Worm (Caenorhabditis elegans) whole organism, young adult: ENCODE measurements around the gene trpp-9.

ENCODE experiments used
- B0019.2 ChIP-seq: fragments of 200-800 bp; sonication (Bioruptor generic); conservative IDR thresholded peaks from 2 replicates; pipeline ENCODE4 v1.3.6; 2022; ENCODE audit warnings: missing genetic modification reagents, missing genetic modification characterization, missing compliant biosample characterization
- C06A6.2 ChIP-seq: fragments of 200-800 bp; sonication (Bioruptor generic); conservative IDR thresholded peaks from 2 replicates; pipeline ENCODE4 v1.3.6; 2022; ENCODE audit warnings: missing genetic modification characterization, missing compliant biosample characterization
- C17E4.6 ChIP-seq: fragments of 200-800 bp; sonication (Bioruptor generic); IDR thresholded peaks from 2 replicates; pipeline ENCODE4 v1.3.6; 2022; ENCODE audit warnings: missing genetic modification reagents, missing genetic modification characterization, missing compliant biosample characterization
- F23B12.7 ChIP-seq: sonication (generic microtip); optimal IDR thresholded peaks from 2 replicates; lab custom pipeline; 2017; ENCODE audit warnings: missing genetic modification characterization, mild to moderate bottlenecking, missing compliant biosample characterization, antibody characterized with exemption, moderate library complexity; ENCODE audit not compliant: insufficient read depth
- F37B4.10 ChIP-seq: fragments of 200-800 bp; sonication (Bioruptor generic); IDR thresholded peaks from 2 replicates; pipeline ENCODE4 v1.3.6; 2022; ENCODE audit warnings: missing genetic modification characterization, missing compliant biosample characterization
- F49E8.2 ChIP-seq: sonication (generic microtip); optimal IDR thresholded peaks from 3 replicates; lab custom pipeline; 2017; ENCODE audit warnings: missing genetic modification characterization, mild to moderate bottlenecking, missing compliant biosample characterization, antibody characterized with exemption, moderate library complexity; ENCODE audit not compliant: insufficient read depth
- F55B11.4 ChIP-seq: sonication (generic microtip); optimal IDR thresholded peaks from 2 replicates; lab custom pipeline; 2016; ENCODE audit warnings: missing compliant biosample characterization, missing genetic modification characterization, borderline replicate concordance; ENCODE audit not compliant: insufficient read depth
- F57A8.1 ChIP-seq: fragments of 200-800 bp; sonication (Bioruptor generic); optimal IDR thresholded peaks from 2 replicates; lab custom pipeline; 2018; ENCODE audit warnings: mild to moderate bottlenecking, missing genetic modification characterization, moderate library complexity, missing compliant biosample characterization
- F57C9.4 ChIP-seq: sonication (generic microtip); optimal IDR thresholded peaks from 2 replicates; lab custom pipeline; 2017; ENCODE audit warnings: mild to moderate bottlenecking, missing genetic modification characterization, missing compliant biosample characterization
- T07F8.4 ChIP-seq: sonication (generic microtip); optimal IDR thresholded peaks from 2 replicates; lab custom pipeline; 2016; ENCODE audit warnings: mild to moderate bottlenecking, missing genetic modification characterization, moderate library complexity, missing compliant biosample characterization
- T26A5.8 ChIP-seq: sonication (generic microtip); optimal IDR thresholded peaks from 2 replicates; lab custom pipeline; 2016; ENCODE audit warnings: missing genetic modification characterization, missing compliant biosample characterization
- Y56A3A.18 ChIP-seq: fragments of 200-800 bp; sonication (Bioruptor generic); IDR thresholded peaks from 2 replicates; pipeline ENCODE4 v1.3.6; 2022; ENCODE audit warnings: missing genetic modification reagents, missing genetic modification characterization, missing compliant biosample characterization
- Y67H2A.10 ChIP-seq: fragments of 200-800 bp; sonication (Bioruptor generic); conservative IDR thresholded peaks from 2 replicates; pipeline ENCODE4 v1.3.6; 2022; ENCODE audit warnings: missing genetic modification reagents, missing genetic modification characterization, missing compliant biosample characterization
- Y79H2A.3 ChIP-seq: fragments of 200-800 bp; sonication (Bioruptor generic); conservative IDR thresholded peaks from 2 replicates; pipeline ENCODE4 v1.3.6; 2022; ENCODE audit warnings: missing genetic modification reagents, missing genetic modification characterization, missing compliant biosample characterization
- ZK185.1 ChIP-seq: sonication (generic microtip); optimal IDR thresholded peaks from 2 replicates; lab custom pipeline; 2016; ENCODE audit warnings: mild to moderate bottlenecking, missing genetic modification characterization, missing compliant biosample characterization; ENCODE audit not compliant: poor library complexity, severe bottlenecking
- akir-1 ChIP-seq: fragments of 200-800 bp; sonication (Bioruptor generic); optimal IDR thresholded peaks from 2 replicates; lab custom pipeline; 2018; ENCODE audit warnings: mild to moderate bottlenecking, missing genetic modification characterization, moderate library complexity, missing compliant biosample characterization
- aptf-2 ChIP-seq: fragments of 200-800 bp; sonication (Bioruptor generic); conservative IDR thresholded peaks from 2 replicates; pipeline ENCODE4 v1.3.6; 2022; ENCODE audit warnings: missing genetic modification reagents, missing genetic modification characterization, missing compliant biosample characterization
- athp-1 ChIP-seq: sonication (generic microtip); optimal IDR thresholded peaks from 2 replicates; lab custom pipeline; 2017; ENCODE audit warnings: mild to moderate bottlenecking, missing genetic modification characterization, missing compliant biosample characterization
- attf-5 ChIP-seq: fragments of 200-800 bp; sonication (Bioruptor generic); optimal IDR thresholded peaks from 2 replicates; lab custom pipeline; 2018; ENCODE audit warnings: mild to moderate bottlenecking, missing genetic modification characterization, missing compliant biosample characterization
- attf-6 ChIP-seq: fragments of 200-800 bp; sonication (Bioruptor generic); IDR thresholded peaks from 2 replicates; pipeline ENCODE4 v1.3.6; 2022; ENCODE audit warnings: missing genetic modification reagents, missing genetic modification characterization, missing compliant biosample characterization
- ccch-3 ChIP-seq: fragments of 200-800 bp; sonication (Bioruptor generic); optimal IDR thresholded peaks from 2 replicates; lab custom pipeline; 2018; ENCODE audit warnings: mild to moderate bottlenecking, missing genetic modification characterization, missing compliant biosample characterization
- cebp-2 ChIP-seq: fragments of 200-800 bp; sonication (Bioruptor generic); IDR thresholded peaks from 2 replicates; pipeline ENCODE4 v1.3.6; 2022; ENCODE audit warnings: missing genetic modification characterization, missing compliant biosample characterization
- ceh-100 ChIP-seq: fragments of 200-800 bp; sonication (Bioruptor generic); IDR thresholded peaks from 2 replicates; pipeline ENCODE4 v1.3.6; 2022; ENCODE audit warnings: missing genetic modification reagents, missing genetic modification characterization, missing compliant biosample characterization
- ceh-27 ChIP-seq: fragments of 200-800 bp; sonication (Bioruptor generic); optimal IDR thresholded peaks from 2 replicates; lab custom pipeline; 2018; ENCODE audit warnings: mild to moderate bottlenecking, missing genetic modification characterization, moderate library complexity, missing compliant biosample characterization
- dpff-1 ChIP-seq: sonication (generic microtip); optimal IDR thresholded peaks from 2 replicates; lab custom pipeline; 2017; ENCODE audit warnings: mild to moderate bottlenecking, missing genetic modification characterization, missing compliant biosample characterization
- dpl-1 ChIP-seq: fragments of 150-350 bp; optimal IDR thresholded peaks from 2 replicates; lab custom pipeline; 2014; ENCODE audit warnings: missing biosample characterization, missing genetic modification reagents, missing genetic modification characterization
- ets-4 ChIP-seq: fragments of 200-800 bp; sonication (Bioruptor generic); optimal IDR thresholded peaks from 2 replicates; lab custom pipeline; 2018; ENCODE audit warnings: mild to moderate bottlenecking, missing genetic modification characterization, missing compliant biosample characterization
- gei-17 ChIP-seq: fragments of 200-800 bp; sonication (Bioruptor generic); optimal IDR thresholded peaks from 2 replicates; lab custom pipeline; 2018; ENCODE audit warnings: mild to moderate bottlenecking, missing genetic modification characterization, missing compliant biosample characterization
- hlh-26 ChIP-seq: fragments of 200-800 bp; sonication (Bioruptor generic); conservative IDR thresholded peaks from 2 replicates; pipeline ENCODE4 v1.3.6; 2022; ENCODE audit warnings: missing genetic modification reagents, missing genetic modification characterization, missing compliant biosample characterization
- lsl-1 ChIP-seq: fragments of 200-800 bp; sonication (Bioruptor generic); optimal IDR thresholded peaks from 2 replicates; lab custom pipeline; 2018; ENCODE audit warnings: mild to moderate bottlenecking, missing genetic modification characterization, moderate library complexity, missing compliant biosample characterization
- madf-3 ChIP-seq: fragments of 200-800 bp; sonication (Bioruptor generic); IDR thresholded peaks from 2 replicates; pipeline ENCODE4 v1.3.6; 2022; ENCODE audit warnings: missing genetic modification reagents, missing genetic modification characterization, missing compliant biosample characterization
- madf-6 ChIP-seq: fragments of 200-800 bp; sonication (Bioruptor generic); IDR thresholded peaks from 2 replicates; pipeline ENCODE4 v1.3.6; 2022; ENCODE audit warnings: missing genetic modification reagents, missing genetic modification characterization, missing compliant biosample characterization
- madf-8 ChIP-seq: fragments of 200-800 bp; sonication (Bioruptor generic); conservative IDR thresholded peaks from 2 replicates; pipeline ENCODE4 v1.3.6; 2022; ENCODE audit warnings: missing genetic modification reagents, missing genetic modification characterization, missing compliant biosample characterization
- mcd-1 ChIP-seq: fragments of 200-800 bp; sonication (Bioruptor generic); IDR thresholded peaks from 2 replicates; pipeline ENCODE4 v1.3.6; 2022; ENCODE audit warnings: missing genetic modification reagents, missing genetic modification characterization, missing compliant biosample characterization
- mes-4 ChIP-seq: sonication (generic microtip); optimal IDR thresholded peaks from 2 replicates; lab custom pipeline; 2016; ENCODE audit warnings: missing genotype, missing genetic modification characterization, missing compliant biosample characterization
- nfyb-1 ChIP-seq: fragments of 200-800 bp; sonication (Bioruptor generic); IDR thresholded peaks from 2 replicates; pipeline ENCODE4 v1.3.6; 2022; ENCODE audit warnings: missing genetic modification reagents, missing genetic modification characterization, missing compliant biosample characterization
- nhr-90 ChIP-seq: sonication (generic microtip); optimal IDR thresholded peaks from 2 replicates; lab custom pipeline; 2016; ENCODE audit warnings: missing genotype, mild to moderate bottlenecking, missing genetic modification characterization, missing compliant biosample characterization
- pbrm-1 ChIP-seq: fragments of 200-800 bp; sonication (Bioruptor generic); IDR thresholded peaks from 2 replicates; pipeline ENCODE4 v1.3.6; 2022; ENCODE audit warnings: missing genetic modification reagents, missing genetic modification characterization, missing compliant biosample characterization
- rcor-1 ChIP-seq: fragments of 200-800 bp; sonication (Bioruptor generic); IDR thresholded peaks from 2 replicates; pipeline ENCODE4 v1.3.6; 2022; ENCODE audit warnings: missing genetic modification reagents, missing genetic modification characterization, missing compliant biosample characterization
- rec-8 ChIP-seq, 2 experiments: sonication (generic microtip); optimal IDR thresholded peaks; 2 replicates each; lab custom pipeline; 2016; ENCODE audit warnings: mild to moderate bottlenecking in 2 of 2, missing genetic modification characterization in 2 of 2, missing genetic modification reagents in 2 of 2, missing genotype in 2 of 2, missing biosample characterization in 1 of 2, missing compliant biosample characterization in 1 of 2, moderate library complexity in 1 of 2
- repo-1 ChIP-seq: sonication (generic microtip); optimal IDR thresholded peaks from 2 replicates; lab custom pipeline; 2017; ENCODE audit warnings: mild to moderate bottlenecking, missing genetic modification characterization, missing compliant biosample characterization
- somi-1 ChIP-seq: fragments of 200-800 bp; sonication (Bioruptor generic); optimal IDR thresholded peaks from 2 replicates; lab custom pipeline; 2018; ENCODE audit warnings: mild to moderate bottlenecking, missing genetic modification characterization, missing compliant biosample characterization
- sptf-2 ChIP-seq: fragments of 200-800 bp; sonication (Bioruptor generic); optimal IDR thresholded peaks from 2 replicates; lab custom pipeline; 2018; ENCODE audit warnings: mild to moderate bottlenecking, missing genetic modification characterization, missing compliant biosample characterization
- unc-130 ChIP-seq: sonication (generic microtip); optimal IDR thresholded peaks from 2 replicates; lab custom pipeline; 2016; ENCODE audit warnings: missing genetic modification reagents, missing genetic modification characterization, missing compliant biosample characterization
- unc-62 ChIP-seq: fragments of 150-350 bp; optimal IDR thresholded peaks from 2 replicates; lab custom pipeline; 2014; ENCODE audit warnings: missing biosample characterization, missing genetic modification reagents, missing genetic modification characterization
- ztf-18 ChIP-seq: sonication (generic microtip); optimal IDR thresholded peaks from 2 replicates; lab custom pipeline; 2016; ENCODE audit warnings: missing genotype, mild to moderate bottlenecking, missing genetic modification characterization, missing compliant biosample characterization
- ztf-26 ChIP-seq: sonication (generic microtip); optimal IDR thresholded peaks from 2 replicates; lab custom pipeline; 2017; ENCODE audit warnings: missing genetic modification characterization, missing compliant biosample characterization

trpp-9 gene

ce11 chrX:11605766-11606490 lies 42.2 kb downstream of the trpp-9 start:
- TF ChIP-seq T07F8.4 (tag; lab: Kevin White, UChicago) (peak; percentile 23), unc-62 (GFP tag; lab: Kevin White, UChicago) (no peak), madf-8 (GFP tag; lab: Robert Waterston, UW) (no peak), F37B4.10 (GFP tag; lab: Robert Waterston, UW) (0 out of 2 replicates have a peak, but pooled peaks have one; percentile 35), C06A6.2 (GFP tag; lab: Robert Waterston, UW) (peak; percentile 89), F57C9.4 (tag; lab: Kevin White, UChicago) (peak; percentile 77), athp-1 (tag; lab: Kevin White, UChicago) (peak; percentile 88), F23B12.7 (no peak), dpl-1 (GFP tag; lab: Kevin White, UChicago) (peak; percentile 41), ets-4 (GFP tag; lab: Kevin White, UChicago) (no peak), dpff-1 (peak; percentile 98), ZK185.1 (tag; lab: Kevin White, UChicago) (peak; percentile 76), sptf-2 (GFP tag; lab: Kevin White, UChicago) (no peak), ceh-27 (GFP tag; lab: Kevin White, UChicago) (peak; percentile 40), mcd-1 (peak; percentile 77), F49E8.2 (tag; lab: Kevin White, UChicago) (no peak), rec-8 (tag; optimal IDR thresholded peaks at IDR 0.05; lab: Kevin White, UChicago) (no peak), rcor-1 (GFP tag; lab: Robert Waterston, UW) (no peak), aptf-2 (peak; percentile 75), ztf-26 (peak; percentile 99), madf-6 (GFP tag; lab: Robert Waterston, UW) (no peak), ztf-18 (tag; lab: Kevin White, UChicago) (peak; percentile 70), nfyb-1 (GFP tag; lab: Robert Waterston, UW) (peak; percentile 96), attf-6 (no peak), hlh-26 (GFP tag; lab: Robert Waterston, UW) (no peak), madf-3 (GFP tag; lab: Robert Waterston, UW) (peak; percentile 54; the same call in 1 of the 2 replicates), somi-1 (GFP tag; lab: Kevin White, UChicago) (peak; percentile 99), attf-5 (peak; percentile 96), nhr-90 (tag; lab: Kevin White, UChicago) (peak; percentile 97), C17E4.6 (peak; percentile 40; the same call in 1 of the 2 replicates), B0019.2 (GFP tag; lab: Robert Waterston, UW) (no peak), pbrm-1 (peak; percentile 95), akir-1 (GFP tag; lab: Kevin White, UChicago) (no peak), F57A8.1 (GFP tag; lab: Kevin White, UChicago) (peak; percentile 68), Y56A3A.18 (GFP tag; lab: Robert Waterston, UW) (no peak), cebp-2 (no peak), F55B11.4 (tag; lab: Kevin White, UChicago) (no peak), lsl-1 (GFP tag; lab: Kevin White, UChicago) (peak; percentile 17), ceh-100 (GFP tag; lab: Robert Waterston, UW) (peak; percentile 14; the same call in 1 of the 2 replicates), repo-1 (tag; lab: Kevin White, UChicago) (peak; percentile 95), gei-17 (peak; percentile 90), Y67H2A.10 (peak; percentile 78; the same call in 1 of the 2 replicates), T26A5.8 (tag; lab: Kevin White, UChicago) (no peak), Y79H2A.3 (GFP tag; lab: Robert Waterston, UW) (no peak), ccch-3 (GFP tag; lab: Kevin White, UChicago) (no peak), unc-130 (no peak), mes-4 (tag; lab: Kevin White, UChicago) (no peak)
